ENCODE assay signal across 1 fruit fly cellular context in genomic region chr2L:9893183-9893582, dm6.
TF ChIP-seq lines count a peak whose summit lies in the region.

Gene mtDNA-helicase (minus strand): TSS chr2L:9893446.

TF ChIP-seq in whole organism, embryonic, 481 proteins besides CTCF, POLR2A, EP300 and RAD21 (continued from another document):
- TF ChIP-seq CG14860 (GFP tag; IDR thresholded peaks at IDR 0.05; lab: Robert Waterston, UW; ENCODE audit: partially characterized antibody) (peak; percentile 42; the same call in 2 of the 3 replicates), croc (GFP tag; conservative IDR thresholded peaks at IDR 0.05; lab: Robert Waterston, UW) (no peak), CG2129 (GFP tag; IDR thresholded peaks at IDR 0.05; lab: Robert Waterston, UW; ENCODE audit: partially characterized antibody) (no peak), CG11085 (GFP tag; IDR thresholded peaks at IDR 0.05; lab: Robert Waterston, UW) (no peak), grau (tag; optimal IDR thresholded peaks at IDR 0.05; lab: Kevin White, UChicago) (no peak), bbx (GFP tag; IDR thresholded peaks at IDR 0.05; lab: Robert Waterston, UW; ENCODE audit: partially characterized antibody) (peak; percentile 60; the same call in 1 of the 2 replicates), jing (GFP tag; optimal IDR thresholded peaks at IDR 0.05; lab: Kevin White, UChicago) (no peak), CG12744 (GFP tag; optimal IDR thresholded peaks at IDR 0.05; lab: Kevin White, UChicago) (no peak), slou (GFP tag; optimal IDR thresholded peaks at IDR 0.05; lab: Kevin White, UChicago) (no peak), CG1603 (tag; optimal IDR thresholded peaks at IDR 0.05; lab: Kevin White, UChicago) (peak; percentile 37), ttk (GFP tag; IDR thresholded peaks at IDR 0.05; lab: Robert Waterston, UW) (no peak), CG12391 (tag; optimal IDR thresholded peaks at IDR 0.05; lab: Kevin White, UChicago) (peak; percentile 5), stwl (tag; optimal IDR thresholded peaks at IDR 0.05; lab: Kevin White, UChicago) (no peak), gfzf (GFP tag; optimal IDR thresholded peaks at IDR 0.05; lab: Kevin White, UChicago) (peak; percentile 1), grn (GFP tag; optimal IDR thresholded peaks at IDR 0.05; lab: Kevin White, UChicago) (no peak), nerfin-2 (GFP tag; IDR thresholded peaks at IDR 0.05; lab: Robert Waterston, UW; ENCODE audit: partially characterized antibody) (0 out of 2 replicates have a peak, but pooled peaks have one; percentile 41), Nf-YB (GFP tag; optimal IDR thresholded peaks at IDR 0.05; lab: Kevin White, UChicago) (no peak), Doc2 (GFP tag; IDR thresholded peaks at IDR 0.05; lab: Robert Waterston, UW) (no peak), pzg (GFP tag; optimal IDR thresholded peaks at IDR 0.05; lab: Kevin White, UChicago) (peak; percentile 36), mirr (GFP tag; optimal IDR thresholded peaks at IDR 0.05; lab: Kevin White, UChicago) (no peak), MBD-R2 (GFP tag; IDR thresholded peaks at IDR 0.05; lab: Robert Waterston, UW) (peak; percentile 75), CG10209 (GFP tag; optimal IDR thresholded peaks at IDR 0.05; lab: Kevin White, UChicago) (no peak), CHES-1-like (GFP tag; optimal IDR thresholded peaks at IDR 0.05; lab: Kevin White, UChicago) (peak; percentile 6), BEAF-32 (GFP tag; optimal IDR thresholded peaks at IDR 0.05; lab: Kevin White, UChicago) (peak; percentile 58), Asciz (GFP tag; optimal IDR thresholded peaks at IDR 0.05; lab: Kevin White, UChicago) (no peak), phol (tag; optimal IDR thresholded peaks at IDR 0.05; lab: Kevin White, UChicago) (peak; percentile 48), ci (GFP tag; IDR thresholded peaks at IDR 0.05; lab: Robert Waterston, UW) (no peak), Myb (GFP tag; optimal IDR thresholded peaks at IDR 0.05; lab: Kevin White, UChicago) (peak; percentile 37), MESR4 (GFP tag; optimal IDR thresholded peaks at IDR 0.05; lab: Kevin White, UChicago) (peak; percentile 52), Doc3 (GFP tag; IDR thresholded peaks at IDR 0.05; lab: Robert Waterston, UW; ENCODE audit: partially characterized antibody) (peak; percentile 51; the same call in 1 of the 3 replicates), CG3847 (GFP tag; IDR thresholded peaks at IDR 0.05; lab: Robert Waterston, UW) (no peak), luna (GFP tag; optimal IDR thresholded peaks at IDR 0.05; lab: Kevin White, UChicago) (no peak), Opbp (GFP tag; IDR thresholded peaks at IDR 0.05; lab: Robert Waterston, UW; ENCODE audit: partially characterized antibody) (peak; percentile 57; the same call in 1 of the 3 replicates), CG2678 (tag; optimal IDR thresholded peaks at IDR 0.05; lab: Kevin White, UChicago) (no peak), usp (GFP tag; optimal IDR thresholded peaks at IDR 0.05; lab: Kevin White, UChicago) (no peak), CG7963 (GFP tag; IDR thresholded peaks at IDR 0.05; lab: Robert Waterston, UW; ENCODE audit: partially characterized antibody) (no peak), CG18599 (GFP tag; optimal IDR thresholded peaks at IDR 0.05; lab: Kevin White, UChicago) (no peak), Deaf1 (tag; optimal IDR thresholded peaks at IDR 0.05; lab: Kevin White, UChicago) (no peak), inv (GFP tag; IDR thresholded peaks at IDR 0.05; lab: Robert Waterston, UW; ENCODE audit: partially characterized antibody) (no peak), unc-4 (GFP tag; IDR thresholded peaks at IDR 0.05; lab: Robert Waterston, UW; ENCODE audit: partially characterized antibody) (peak; percentile 56; the same call in 1 of the 2 replicates), CG6791 (GFP tag; IDR thresholded peaks at IDR 0.05; lab: Robert Waterston, UW; ENCODE audit: partially characterized antibody) (peak; percentile 62; the same call in 1 of the 3 replicates), Sry-δ (GFP tag; optimal IDR thresholded peaks at IDR 0.05; lab: Kevin White, UChicago) (peak; percentile 72), CG10979 (tag; optimal IDR thresholded peaks at IDR 0.05; lab: Kevin White, UChicago) (no peak), hkb (optimal IDR thresholded peaks at IDR 0.05; lab: Kevin White, UChicago) (no peak), hkb (GFP tag; IDR thresholded peaks at IDR 0.05; lab: Robert Waterston, UW) (peak; percentile 35; the same call in 1 of the 2 replicates), CG4328 (GFP tag; optimal IDR thresholded peaks at IDR 0.05; lab: Kevin White, UChicago) (no peak), YL-1 (GFP tag; optimal IDR thresholded peaks at IDR 0.05; lab: Kevin White, UChicago) (peak; percentile 37), knrl (GFP tag; IDR thresholded peaks at IDR 0.05; lab: Robert Waterston, UW; ENCODE audit: partially characterized antibody) (peak; percentile 41; the same call in 2 of the 3 replicates), HLH4C (GFP tag; IDR thresholded peaks at IDR 0.05; lab: Robert Waterston, UW; ENCODE audit: partially characterized antibody) (peak; percentile 59), CG15514 (GFP tag; optimal IDR thresholded peaks at IDR 0.05; lab: Kevin White, UChicago) (peak; percentile 5), CG10267 (tag; optimal IDR thresholded peaks at IDR 0.05; lab: Kevin White, UChicago) (peak; percentile 9), crp (GFP tag; optimal IDR thresholded peaks at IDR 0.05; lab: Kevin White, UChicago) (peak in 1 of 2 experiments; percentile 34), hbn (GFP tag; IDR thresholded peaks at IDR 0.05; lab: Robert Waterston, UW; ENCODE audit: partially characterized antibody) (peak; percentile 51; the same call in 1 of the 2 replicates), CG2120 (GFP tag; optimal IDR thresholded peaks at IDR 0.05; lab: Kevin White, UChicago) (peak; percentile 0), sd (tag; optimal IDR thresholded peaks at IDR 0.05; lab: Kevin White, UChicago) (peak; percentile 79), klu (GFP tag; IDR thresholded peaks at IDR 0.05; lab: Robert Waterston, UW) (peak; percentile 38; the same call in 1 of the 2 replicates), H15 (GFP tag; IDR thresholded peaks at IDR 0.05; lab: Robert Waterston, UW) (no peak), CG34422 (GFP tag; IDR thresholded peaks at IDR 0.05; lab: Robert Waterston, UW) (peak; percentile 49; the same call in 2 of the 3 replicates), CG2875 (GFP tag; optimal IDR thresholded peaks at IDR 0.05; lab: Kevin White, UChicago) (no peak), CG7372 (GFP tag; IDR thresholded peaks at IDR 0.05; lab: Robert Waterston, UW) (no peak), CG34224 (GFP tag; IDR thresholded peaks at IDR 0.05; lab: Robert Waterston, UW; ENCODE audit: partially characterized antibody) (peak; percentile 54; the same call in 2 of the 3 replicates), trem (tag; optimal IDR thresholded peaks at IDR 0.05; lab: Kevin White, UChicago) (peak; percentile 1), Max (GFP tag; optimal IDR thresholded peaks at IDR 0.05; lab: Kevin White, UChicago) (peak; percentile 18), amos (GFP tag; IDR thresholded peaks at IDR 0.05; lab: Robert Waterston, UW; ENCODE audit: partially characterized antibody) (peak; percentile 33; the same call in 1 of the 2 replicates), CG30020 (tag; optimal IDR thresholded peaks at IDR 0.05; lab: Kevin White, UChicago) (no peak), ham (GFP tag; IDR thresholded peaks at IDR 0.05; lab: Robert Waterston, UW) (no peak), zen2 (GFP tag; IDR thresholded peaks at IDR 0.05; lab: Robert Waterston, UW; ENCODE audit: partially characterized antibody) (peak; percentile 39; the same call in 1 of the 3 replicates), CG16813 (GFP tag; IDR thresholded peaks at IDR 0.05; lab: Robert Waterston, UW; ENCODE audit: partially characterized antibody) (peak; percentile 38; the same call in 1 of the 3 replicates), Bgb (GFP tag; IDR thresholded peaks at IDR 0.05; lab: Robert Waterston, UW; ENCODE audit: partially characterized antibody) (peak; percentile 57), gt (GFP tag; IDR thresholded peaks at IDR 0.05; lab: Robert Waterston, UW) (no peak), gcm2 (GFP tag; optimal IDR thresholded peaks at IDR 0.05; lab: Kevin White, UChicago) (no peak), CG2199 (GFP tag; IDR thresholded peaks at IDR 0.05; lab: Robert Waterston, UW) (no peak), sqz (GFP tag; optimal IDR thresholded peaks at IDR 0.05; lab: Kevin White, UChicago) (no peak), CG31365 (tag; optimal IDR thresholded peaks at IDR 0.05; lab: Kevin White, UChicago) (no peak), ap (GFP tag; IDR thresholded peaks at IDR 0.05; lab: Robert Waterston, UW) (no peak), Scr (GFP tag; IDR thresholded peaks at IDR 0.05; lab: Robert Waterston, UW; ENCODE audit: partially characterized antibody) (peak; percentile 62), Sin3A (optimal IDR thresholded peaks at IDR 0.05; lab: Kevin White, UChicago) (peak; percentile 12), Atf6 (GFP tag; IDR thresholded peaks at IDR 0.05; lab: Robert Waterston, UW) (no peak), mld (GFP tag; IDR thresholded peaks at IDR 0.05; lab: Robert Waterston, UW; ENCODE audit: partially characterized antibody) (no peak), CG13287 (GFP tag; IDR thresholded peaks at IDR 0.05; lab: Robert Waterston, UW; ENCODE audit: partially characterized antibody) (peak; percentile 65), HHEX (GFP tag; optimal IDR thresholded peaks at IDR 0.05; lab: Kevin White, UChicago) (no peak), Hmr (GFP tag; optimal IDR thresholded peaks at IDR 0.05; lab: Kevin White, UChicago) (no peak), HmgZ (tag; optimal IDR thresholded peaks at IDR 0.05; lab: Kevin White, UChicago) (peak; percentile 41), CG9215 (GFP tag; IDR thresholded peaks at IDR 0.05; lab: Robert Waterston, UW) (no peak), Kr (GFP tag; optimal IDR thresholded peaks at IDR 0.05; lab: Kevin White, UChicago) (no peak), D19A (tag; optimal IDR thresholded peaks at IDR 0.05; lab: Kevin White, UChicago) (no peak), CG8765 (GFP tag; IDR thresholded peaks at IDR 0.05; lab: Robert Waterston, UW) (no peak), CG9437 (GFP tag; optimal IDR thresholded peaks at IDR 0.05; lab: Kevin White, UChicago) (peak; percentile 23)
